Fruit fly (Drosophila melanogaster) whole organism, embryonic: ENCODE results near the gene CG3505.

Experiments used
- Asciz ChIP-seq: fragments of 200-800 bp; sonication (Bioruptor generic); optimal IDR thresholded peaks from 2 replicates; lab custom pipeline; 2017; ENCODE audit warnings: missing biosample characterization, mild to moderate bottlenecking, missing genetic modification characterization, missing genetic modification reagents
- CG10654 ChIP-seq: fragments of 200-800 bp; sonication (Bioruptor generic); optimal IDR thresholded peaks from 2 replicates; lab custom pipeline; 2016; ENCODE audit warnings: missing biosample characterization, missing genetic modification characterization
- CG12104 ChIP-seq: fragments of 200-800 bp; sonication (Bioruptor generic); optimal IDR thresholded peaks from 3 replicates; lab custom pipeline; 2016; ENCODE audit warnings: missing biosample characterization, missing genetic modification characterization
- CG12155 ChIP-seq: fragments of 200-800 bp; sonication (Bioruptor generic); optimal IDR thresholded peaks from 3 replicates; lab custom pipeline; 2016; ENCODE audit warnings: missing biosample characterization, missing genetic modification characterization
- CG1233 ChIP-seq: fragments of 200-800 bp; sonication (Bioruptor generic); optimal IDR thresholded peaks from 4 replicates; lab custom pipeline; 2018; ENCODE audit warnings: missing biosample characterization, mild to moderate bottlenecking, missing genetic modification characterization
- CG13287 ChIP-seq: fragments of 200-800 bp; sonication (Bioruptor generic); IDR thresholded peaks from 2 replicates; pipeline ENCODE4 v1.3.6; 2022; ENCODE audit warnings: missing biosample characterization, missing genetic modification characterization; ENCODE audit not compliant: partially characterized antibody
- CG13624 ChIP-seq: fragments of 200-800 bp; sonication (Bioruptor generic); optimal IDR thresholded peaks from 2 replicates; lab custom pipeline; 2016; ENCODE audit warnings: missing biosample characterization, missing genetic modification characterization
- CG1529 ChIP-seq: fragments of 200-800 bp; sonication (Bioruptor generic); optimal IDR thresholded peaks from 3 replicates; lab custom pipeline; 2018; ENCODE audit warnings: missing biosample characterization, missing genetic modification characterization
- CG16813 ChIP-seq: fragments of 200-800 bp; sonication (Bioruptor generic); IDR thresholded peaks from 3 replicates; pipeline ENCODE4 v1.3.6; 2022; ENCODE audit warnings: missing biosample characterization, missing genetic modification characterization; ENCODE audit not compliant: partially characterized antibody
- CG16863 ChIP-seq: fragments of 200-800 bp; sonication (Bioruptor generic); optimal IDR thresholded peaks from 3 replicates; lab custom pipeline; 2016; ENCODE audit warnings: missing biosample characterization, missing genetic modification characterization
- CG31224 ChIP-seq: fragments of 200-800 bp; sonication (Bioruptor generic); IDR thresholded peaks from 2 replicates; pipeline ENCODE4 v1.3.6; 2022; ENCODE audit warnings: missing biosample characterization, missing genetic modification characterization
- CG3847 ChIP-seq: fragments of 200-800 bp; sonication (Bioruptor generic); IDR thresholded peaks from 2 replicates; pipeline ENCODE4 v1.3.6; 2022; ENCODE audit warnings: missing biosample characterization, missing genetic modification characterization
- CG42726 ChIP-seq: fragments of 200-800 bp; sonication (Bioruptor generic); IDR thresholded peaks from 2 replicates; pipeline ENCODE4 v1.3.6; 2022; ENCODE audit warnings: missing biosample characterization, missing genetic modification characterization; ENCODE audit not compliant: partially characterized antibody
- CG5953 ChIP-seq: fragments of 200-800 bp; sonication (Bioruptor generic); IDR thresholded peaks from 2 replicates; pipeline ENCODE4 v1.3.6; 2022; ENCODE audit warnings: missing biosample characterization, missing genetic modification characterization
- CG9797 ChIP-seq: fragments of 200-800 bp; sonication (Bioruptor generic); optimal IDR thresholded peaks from 3 replicates; lab custom pipeline; 2018; ENCODE audit warnings: missing biosample characterization, mild to moderate bottlenecking, missing genetic modification characterization
- CHES-1-like ChIP-seq: fragments of 200-800 bp; sonication (Bioruptor generic); optimal IDR thresholded peaks from 2 replicates; lab custom pipeline; 2016; ENCODE audit warnings: missing biosample characterization, missing genetic modification characterization
- CkIIα-i1 ChIP-seq: fragments of 200-800 bp; sonication (Bioruptor generic); IDR thresholded peaks from 2 replicates; pipeline ENCODE4 v1.3.6; 2022; ENCODE audit warnings: missing biosample characterization, missing genetic modification characterization
- D ChIP-seq, 2 experiments: fragments of 200-800 bp in 1 of 2; fragments of >200 bp in 1 of 2; sonication (Bioruptor generic) in 1 of 2; optimal IDR thresholded peaks; 2 replicates in 1 of 2; 3 replicates in 1 of 2; lab custom pipeline; 2017; ENCODE audit warnings: mild to moderate bottlenecking in 1 of 2, missing biosample characterization in 1 of 2, missing genetic modification characterization in 1 of 2, missing genetic modification reagents in 1 of 2
- Deaf1 ChIP-seq: fragments of 200-800 bp; optimal IDR thresholded peaks from 3 replicates; lab custom pipeline; 2019; ENCODE audit warnings: missing biosample characterization, mild to moderate bottlenecking, missing genetic modification characterization, moderate library complexity
- Dip3 ChIP-seq: fragments of 200-800 bp; sonication (Bioruptor generic); optimal IDR thresholded peaks from 3 replicates; lab custom pipeline; 2016; ENCODE audit warnings: missing biosample characterization, missing genetic modification characterization
- Ets65A ChIP-seq: fragments of 200-800 bp; sonication (Bioruptor generic); peaks from one replicate; lab custom pipeline; 2016; ENCODE audit warnings: missing biosample characterization, missing genetic modification characterization
- Hr39 ChIP-seq: fragments of >200 bp; optimal IDR thresholded peaks from 2 replicates; lab custom pipeline; 2017
- Jarid2 ChIP-seq: fragments of 200-800 bp; sonication (Bioruptor generic); optimal IDR thresholded peaks from 3 replicates; lab custom pipeline; 2017; ENCODE audit warnings: mild to moderate bottlenecking, missing biosample characterization, missing genetic modification reagents, missing genetic modification characterization
- MTF-1 ChIP-seq: fragments of 200-800 bp; sonication (Bioruptor generic); optimal IDR thresholded peaks from 2 replicates; lab custom pipeline; 2018; ENCODE audit warnings: missing biosample characterization, mild to moderate bottlenecking, missing genetic modification characterization, borderline replicate concordance
- Nf-YA ChIP-seq: fragments of 200-800 bp; sonication (Bioruptor generic); IDR thresholded peaks from 2 replicates; pipeline ENCODE4 v1.3.6; 2022; ENCODE audit warnings: missing biosample characterization, missing genetic modification characterization
- Poxn ChIP-seq: fragments of 200-800 bp; sonication (Bioruptor generic); IDR thresholded peaks from 2 replicates; pipeline ENCODE4 v1.3.6; 2022; ENCODE audit warnings: missing biosample characterization, missing genetic modification characterization
- Sox100B ChIP-seq: fragments of 200-800 bp; sonication (Bioruptor generic); optimal IDR thresholded peaks from 3 replicates; lab custom pipeline; 2018; ENCODE audit warnings: missing biosample characterization, mild to moderate bottlenecking, missing genetic modification characterization
- bab2 ChIP-seq: fragments of 200-800 bp; sonication (Bioruptor generic); optimal IDR thresholded peaks from 2 replicates; lab custom pipeline; 2016; ENCODE audit warnings: missing biosample characterization, missing genetic modification characterization
- cg ChIP-seq: fragments of 200-800 bp; sonication (Bioruptor generic); optimal IDR thresholded peaks from 3 replicates; lab custom pipeline; 2019; ENCODE audit warnings: missing biosample characterization, mild to moderate bottlenecking, missing genetic modification characterization, moderate library complexity
- crc ChIP-seq: fragments of 200-800 bp; sonication (Bioruptor generic); optimal IDR thresholded peaks from 2 replicates; lab custom pipeline; 2016; ENCODE audit warnings: missing biosample characterization, missing genetic modification characterization
- crol ChIP-seq: fragments of 200-800 bp; sonication (Bioruptor generic); IDR thresholded peaks from 2 replicates; pipeline ENCODE4 v1.3.6; 2022; ENCODE audit warnings: missing biosample characterization, missing genetic modification characterization
- dati ChIP-seq: fragments of 200-800 bp; sonication (Bioruptor generic); IDR thresholded peaks from 2 replicates; pipeline ENCODE4 v1.3.6; 2022; ENCODE audit warnings: missing biosample characterization, missing genetic modification characterization
- ewg ChIP-seq: fragments of 200-800 bp; sonication (Bioruptor generic); optimal IDR thresholded peaks from 3 replicates; lab custom pipeline; 2017; ENCODE audit warnings: mild to moderate bottlenecking, missing biosample characterization, missing genetic modification reagents, missing genetic modification characterization
- fd3F ChIP-seq: fragments of 200-800 bp; sonication (Bioruptor generic); optimal IDR thresholded peaks from 2 replicates; lab custom pipeline; 2018; ENCODE audit warnings: missing biosample characterization, mild to moderate bottlenecking, missing genetic modification characterization, moderate library complexity
- fru ChIP-seq: fragments of >200 bp; optimal IDR thresholded peaks from 2 replicates; lab custom pipeline; 2017
- grn ChIP-seq: fragments of 200-800 bp; sonication (Bioruptor generic); optimal IDR thresholded peaks from 3 replicates; lab custom pipeline; 2017; ENCODE audit warnings: missing biosample characterization, missing genetic modification characterization
- hkb ChIP-seq, 2 experiments: fragments of 200-800 bp in 1 of 2; fragments of >200 bp in 1 of 2; sonication (Bioruptor generic) in 1 of 2; IDR thresholded peaks in 1 of 2; optimal IDR thresholded peaks in 1 of 2; 2 replicates each; pipeline versions ENCODE4 v1.3.6 to Lab custom; 2017 to 2022; ENCODE audit warnings: missing biosample characterization in 1 of 2, missing genetic modification characterization in 1 of 2
- kni ChIP-seq: fragments of 200-800 bp; sonication (Bioruptor generic); optimal IDR thresholded peaks from 3 replicates; lab custom pipeline; 2017; ENCODE audit warnings: mild to moderate bottlenecking, missing biosample characterization, missing genetic modification reagents, missing genetic modification characterization
- lab ChIP-seq: fragments of 200-800 bp; sonication (Bioruptor generic); optimal IDR thresholded peaks from 3 replicates; lab custom pipeline; 2017; ENCODE audit warnings: missing biosample characterization, missing genetic modification characterization, mild to moderate bottlenecking, moderate library complexity, missing genetic modification reagents
- lbe ChIP-seq: fragments of 200-800 bp; sonication (Bioruptor generic); optimal IDR thresholded peaks from 2 replicates; lab custom pipeline; 2016; ENCODE audit warnings: missing biosample characterization, mild to moderate bottlenecking, missing genetic modification characterization
- lmd ChIP-seq: fragments of 200-800 bp; sonication (Bioruptor generic); IDR thresholded peaks from 2 replicates; pipeline ENCODE4 v1.3.6; 2022; ENCODE audit warnings: missing biosample characterization, missing genetic modification characterization
- mld ChIP-seq: fragments of 200-800 bp; sonication (Bioruptor generic); IDR thresholded peaks from 3 replicates; pipeline ENCODE4 v1.3.6; 2022; ENCODE audit warnings: missing biosample characterization, missing genetic modification characterization; ENCODE audit not compliant: partially characterized antibody
- otp ChIP-seq: fragments of 200-800 bp; sonication (Bioruptor generic); IDR thresholded peaks from 3 replicates; pipeline ENCODE4, ENCODE4 v1.3.6; 2022; ENCODE audit warnings: missing biosample characterization, missing genetic modification characterization
- pan ChIP-seq, 4 experiments: fragments of >200 bp in 3 of 4; fragments of 200-800 bp in 1 of 4; sonication (Bioruptor generic) in 1 of 4; optimal IDR thresholded peaks in 3 of 4; IDR thresholded peaks in 1 of 4; 2 replicates each; pipeline versions ENCODE4 v1.3.6 to Lab custom; 2017 to 2022; ENCODE audit warnings: missing biosample characterization in 2 of 4, missing genetic modification characterization in 2 of 4, mixed read lengths in 1 of 4
- pfk ChIP-seq: fragments of 200-800 bp; sonication (Bioruptor generic); optimal IDR thresholded peaks from 2 replicates; lab custom pipeline; 2018; ENCODE audit warnings: missing biosample characterization, mild to moderate bottlenecking, missing genetic modification characterization, moderate library complexity
- slou ChIP-seq: fragments of 200-800 bp; sonication (Bioruptor generic); optimal IDR thresholded peaks from 3 replicates; lab custom pipeline; 2016; ENCODE audit warnings: missing biosample characterization, missing genetic modification characterization
- sug ChIP-seq: fragments of 200-800 bp; optimal IDR thresholded peaks from 2 replicates; lab custom pipeline; 2019; ENCODE audit warnings: missing biosample characterization, mild to moderate bottlenecking, missing genetic modification characterization, moderate library complexity
- wek ChIP-seq: fragments of 200-800 bp; sonication (Bioruptor generic); optimal IDR thresholded peaks from 3 replicates; lab custom pipeline; 2018; ENCODE audit warnings: missing biosample characterization, mild to moderate bottlenecking, missing genetic modification characterization, moderate library complexity

The CG3505 gene

DNA sequence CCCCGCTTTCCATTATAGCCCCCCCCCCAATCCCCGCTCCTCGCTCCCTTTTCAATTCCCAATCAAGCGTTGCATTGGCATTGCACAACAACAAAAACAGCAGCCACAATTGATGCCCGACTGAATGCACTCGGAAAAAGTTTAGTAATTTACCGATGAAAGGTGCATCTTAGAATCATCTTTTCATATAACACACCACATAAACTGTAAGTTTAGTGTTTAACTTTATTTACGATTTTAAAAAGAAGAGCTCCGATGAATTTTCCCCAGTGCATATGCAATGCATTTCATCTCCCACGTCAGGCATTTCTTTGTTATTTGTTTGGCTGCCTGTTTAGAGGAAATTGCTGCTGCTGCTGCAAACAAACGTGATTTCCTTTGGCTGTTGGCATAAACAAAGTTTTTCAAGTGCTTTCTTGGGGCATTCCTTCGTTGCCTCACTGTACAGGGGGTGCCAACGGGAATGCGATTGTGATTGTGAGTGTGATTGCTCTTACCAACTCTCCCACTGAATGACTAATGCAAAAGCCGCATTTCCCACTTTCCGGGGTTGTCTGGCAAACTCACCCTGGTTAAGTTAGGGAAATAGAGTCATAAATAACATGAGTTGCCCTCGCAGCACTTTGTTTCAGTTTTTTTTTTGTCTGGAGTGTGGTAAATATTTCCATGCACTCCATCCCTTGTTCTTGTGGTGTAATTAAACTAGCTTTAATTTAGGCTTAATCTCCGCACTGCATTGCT, 35.2 kb downstream of the CG3505 start (continued):
- TF ChIP-seq bab2 (peak; percentile 38), Dip3 (GFP tag; lab: Kevin White, UChicago) (no peak), CG10654 (peak; percentile 69), CG3847 (GFP tag; lab: Robert Waterston, UW) (no peak), slou (no peak), Deaf1 (tag; lab: Kevin White, UChicago) (peak; percentile 0), Hr39 (no peak), Asciz (GFP tag; lab: Kevin White, UChicago) (peak; percentile 64), ewg (GFP tag; lab: Kevin White, UChicago) (peak; percentile 61), CG31224 (GFP tag; lab: Robert Waterston, UW) (no peak), pfk (GFP tag; lab: Kevin White, UChicago) (no peak), wek (GFP tag; lab: Kevin White, UChicago) (peak; percentile 29), CG5953 (GFP tag; lab: Robert Waterston, UW) (peak; percentile 58; the same call in 1 of the 2 replicates), mld (GFP tag; lab: Robert Waterston, UW) (no peak), CG16813 (no peak), sug (tag; lab: Kevin White, UChicago) (no peak), CG16863 (GFP tag; lab: Kevin White, UChicago) (peak; percentile 66), otp (peak; percentile 74; the same call in 2 of the 3 replicates), pan (optimal IDR thresholded peaks at IDR 0.05; lab: Kevin White, UChicago) (no peak), pan (GFP tag; optimal IDR thresholded peaks at IDR 0.05 in 1 of 2, IDR thresholded peaks at IDR 0.05 in 1 of 2) (peak in 1 of 2 experiments; percentile 11), CHES-1-like (GFP tag; lab: Kevin White, UChicago) (no peak), fd3F (no peak), CG13287 (GFP tag; lab: Robert Waterston, UW) (no peak), CG42726 (GFP tag; lab: Robert Waterston, UW) (no peak), D (optimal IDR thresholded peaks at IDR 0.05; lab: Kevin White, UChicago) (no peak), D (GFP tag; optimal IDR thresholded peaks at IDR 0.05; lab: Kevin White, UChicago) (peak; percentile 80), cg (no peak), CG12104 (peak; percentile 54), crc (no peak), hkb (optimal IDR thresholded peaks at IDR 0.05; lab: Kevin White, UChicago) (no peak), hkb (GFP tag; IDR thresholded peaks at IDR 0.05; lab: Robert Waterston, UW) (peak; percentile 56; the same call in 1 of the 2 replicates), MTF-1 (peak; percentile 42), Nf-YA (peak; percentile 32; the same call in 1 of the 2 replicates), CG9797 (GFP tag; lab: Kevin White, UChicago) (no peak), kni (GFP tag; lab: Kevin White, UChicago) (peak; percentile 43), fru (lab: Kevin White, UChicago) (no peak), crol (GFP tag; lab: Robert Waterston, UW) (peak; percentile 86), lab (peak; percentile 58), CG13624 (no peak), lmd (GFP tag; lab: Robert Waterston, UW) (peak; percentile 61; the same call in 1 of the 2 replicates), CkIIα-i1 (GFP tag; lab: Robert Waterston, UW) (no peak), Sox100B (peak; percentile 67), lbe (GFP tag; lab: Kevin White, UChicago) (no peak), Ets65A (GFP tag; lab: Kevin White, UChicago) (no peak), grn (no peak), CG12155 (no peak), CG1233 (GFP tag; lab: Kevin White, UChicago) (peak; percentile 60), Poxn (GFP tag; lab: Robert Waterston, UW) (no peak), dati (no peak), CG1529 (peak; percentile 67), Jarid2 (GFP tag; lab: Kevin White, UChicago) (peak; percentile 6)
